Worm (Caenorhabditis elegans): Measurements from ENCODE around the gene dig-1.

DNA sequence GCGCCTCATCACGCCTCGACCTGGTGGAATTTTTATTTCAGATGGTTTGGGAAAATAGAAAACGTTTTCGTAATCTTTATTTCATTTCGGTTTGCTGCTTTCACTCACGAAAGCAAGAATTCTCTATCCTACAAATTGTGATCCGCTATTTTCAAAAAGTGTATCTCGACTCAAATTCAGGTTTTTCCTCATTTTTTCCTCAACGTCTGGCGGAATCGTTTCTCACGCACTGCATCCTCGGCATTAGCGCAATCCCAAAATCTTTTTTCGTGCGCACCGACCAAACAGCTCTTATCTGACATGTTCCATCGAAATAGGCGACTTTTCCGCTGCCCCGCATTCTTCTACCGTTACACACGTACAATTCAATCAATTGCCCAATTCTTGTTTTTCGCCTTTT is 27.8 kb upstream of the dig-1 start, which contains the start of gene F37A4.3:
- TF ChIP-seq egl-5 (tag; optimal IDR thresholded peaks at IDR 0.05) (no peak), jun-1 (tag; optimal IDR thresholded peaks at IDR 0.05) (no peak)
